Worm (Caenorhabditis elegans) whole organism, late embryonic: Measurements from ENCODE around the gene vps-8.

ENCODE experiments used
- C08G9.2 ChIP-seq: sonication (generic microtip); optimal IDR thresholded peaks from 2 replicates; lab custom pipeline; 2016; ENCODE audit warnings: mild to moderate bottlenecking, missing genetic modification characterization, moderate library complexity, missing compliant biosample characterization
- ama-1 ChIP-seq: fragments of 150-350 bp; optimal IDR thresholded peaks from 2 replicates; lab custom pipeline; 2014
- ceh-22 ChIP-seq: sonication (generic microtip); optimal IDR thresholded peaks from 2 replicates; lab custom pipeline; 2017; ENCODE audit warnings: missing biosample characterization, missing genetic modification characterization
- dmd-4 ChIP-seq: sonication (generic microtip); optimal IDR thresholded peaks from 2 replicates; lab custom pipeline; 2016; ENCODE audit warnings: borderline replicate concordance, missing genetic modification characterization, missing compliant biosample characterization
- dve-1 ChIP-seq: sonication (generic microtip); optimal IDR thresholded peaks from 2 replicates; lab custom pipeline; 2017; ENCODE audit warnings: antibody characterized with exemption, mild to moderate bottlenecking, missing genetic modification characterization, missing compliant biosample characterization
- hlh-15 ChIP-seq: sonication (generic microtip); optimal IDR thresholded peaks from 2 replicates; lab custom pipeline; 2016; ENCODE audit warnings: missing genetic modification characterization, missing compliant biosample characterization
- nfya-1 ChIP-seq: sonication (generic microtip); optimal IDR thresholded peaks from 2 replicates; lab custom pipeline; 2017; ENCODE audit warnings: missing genetic modification characterization, mild to moderate bottlenecking, missing compliant biosample characterization, antibody characterized with exemption, moderate library complexity
- nhr-11 ChIP-seq: fragments of 150-350 bp; optimal IDR thresholded peaks from 2 replicates; lab custom pipeline; 2014; ENCODE audit warnings: missing biosample characterization, missing genetic modification characterization
- pros-1 ChIP-seq: fragments of 150-350 bp; optimal IDR thresholded peaks from 2 replicates; lab custom pipeline; 2014; ENCODE audit warnings: missing biosample characterization, missing genetic modification reagents, missing genetic modification characterization
- ztf-16 ChIP-seq: sonication (generic microtip); optimal IDR thresholded peaks from 2 replicates; lab custom pipeline; 2017; ENCODE audit warnings: missing genetic modification characterization, missing compliant biosample characterization

ce11 chrIV:12227012-12227411 is 48.8 kb downstream of the vps-8 start, which contains the start of gene mlt-3:
- no peak for TF ChIP-seq dmd-4 (tag; lab: Kevin White, UChicago)
- TF ChIP-seq ztf-16: no peak
- TF ChIP-seq pros-1 (tag; lab: Kevin White, UChicago): no peak
- TF ChIP-seq hlh-15 (tag; lab: Kevin White, UChicago): no peak
- no peak for TF ChIP-seq dve-1
- no peak for TF ChIP-seq ama-1 (lab: Kevin White, UChicago)
- TF ChIP-seq nfya-1: no peak
- TF ChIP-seq C08G9.2 (tag; lab: Kevin White, UChicago): no peak
- no peak for TF ChIP-seq nhr-11
- TF ChIP-seq ceh-22 (tag; lab: Kevin White, UChicago): no peak
